Worm (Caenorhabditis elegans): Measurements from ENCODE around the gene tram-1.

ce11 chrIV:10216078-10216477 is 5.0 kb downstream of the tram-1 start, which contains the start of gene col-124:
- TF ChIP-seq lin-15B (tag; optimal IDR thresholded peaks at IDR 0.05) (no peak), ama-1 (optimal IDR thresholded peaks at IDR 0.05) (no peak), unc-39 (tag; optimal IDR thresholded peaks at IDR 0.05) (no peak), pha-4 (tag; optimal IDR thresholded peaks at IDR 0.05) (no peak), fos-1 (tag; optimal IDR thresholded peaks at IDR 0.05) (no peak), pqm-1 (tag; optimal IDR thresholded peaks at IDR 0.05) (no peak), egl-27 (tag; optimal IDR thresholded peaks at IDR 0.05) (no peak), nhr-77 (tag; optimal IDR thresholded peaks at IDR 0.05) (no peak), ztf-11 (tag; optimal IDR thresholded peaks at IDR 0.05) (no peak), ceh-82 (tag; optimal IDR thresholded peaks at IDR 0.05) (no peak)

Data from whole organism, L3 larva.